Fruit fly (Drosophila melanogaster) S2 (cell line): ENCODE measurements around the gene Mob2.

ENCODE experiments used
- CG8478 ChIP-seq: fragments of >200 bp; optimal IDR thresholded peaks from 2 replicates; lab custom pipeline; 2018
- CTCF ChIP-seq, 2 experiments: fragments of >200 bp; optimal IDR thresholded peaks; 2 replicates each; lab custom pipeline; 2018

dm6 chr3L:11591803-11592202 is 29.8 kb upstream of the Mob2 start:
- TF ChIP-seq CG8478 (no peak), CTCF (optimal IDR thresholded peaks at IDR 0.05; lab: Kevin White, UChicago) (no peak)
